Fruit fly (Drosophila melanogaster) whole organism, prepupa: Measurements from ENCODE around the gene Eig71Ec.

Source experiments
- CG11762 ChIP-seq: fragments of 200-800 bp; sonication (Bioruptor generic); optimal IDR thresholded peaks from 3 replicates; lab custom pipeline; 2016; ENCODE audit warnings: missing biosample characterization, missing genetic modification characterization; ENCODE audit not compliant: insufficient read depth
- CG16779 ChIP-seq: fragments of 200-800 bp; sonication (Bioruptor generic); optimal IDR thresholded peaks from 3 replicates; lab custom pipeline; 2017; ENCODE audit warnings: missing biosample characterization, mild to moderate bottlenecking, missing genetic modification characterization
- CG31627 ChIP-seq: fragments of 200-800 bp; sonication (Bioruptor generic); optimal IDR thresholded peaks from 3 replicates; lab custom pipeline; 2016; ENCODE audit warnings: missing biosample characterization, missing genetic modification characterization
- CG4318 ChIP-seq: fragments of 200-800 bp; sonication (Bioruptor generic); optimal IDR thresholded peaks from 3 replicates; lab custom pipeline; 2017; ENCODE audit warnings: missing biosample characterization, mild to moderate bottlenecking, missing genetic modification characterization
- CG9139 ChIP-seq: fragments of 200-800 bp; sonication (Bioruptor generic); optimal IDR thresholded peaks from 3 replicates; lab custom pipeline; 2017; ENCODE audit warnings: missing biosample characterization, mild to moderate bottlenecking, missing genetic modification characterization
- Eip75B ChIP-seq: fragments of 200-800 bp; sonication (Bioruptor generic); optimal IDR thresholded peaks from 3 replicates; lab custom pipeline; 2016; ENCODE audit warnings: missing biosample characterization, missing genetic modification characterization
- Ets21C ChIP-seq: fragments of 200-800 bp; sonication (Bioruptor generic); optimal IDR thresholded peaks from 3 replicates; lab custom pipeline; 2016; ENCODE audit warnings: missing biosample characterization, missing genetic modification characterization
- Hr4 ChIP-seq: fragments of 200-800 bp; sonication (Bioruptor generic); optimal IDR thresholded peaks from 3 replicates; lab custom pipeline; 2016; ENCODE audit warnings: missing biosample characterization, missing genetic modification characterization
- Lpt ChIP-seq: fragments of 200-800 bp; sonication (Bioruptor generic); optimal IDR thresholded peaks from 3 replicates; lab custom pipeline; 2016; ENCODE audit warnings: missing biosample characterization, missing genetic modification characterization
- Met ChIP-seq: fragments of 200-800 bp; sonication (Bioruptor generic); optimal IDR thresholded peaks from 3 replicates; lab custom pipeline; 2016; ENCODE audit warnings: missing biosample characterization, missing genetic modification characterization
- eg ChIP-seq: fragments of 200-800 bp; sonication (Bioruptor generic); IDR thresholded peaks from 3 replicates; pipeline ENCODE4 v1.3.6; 2022; ENCODE audit warnings: missing biosample characterization, missing genetic modification characterization
- net ChIP-seq: fragments of 200-800 bp; sonication (Bioruptor generic); optimal IDR thresholded peaks from 3 replicates; lab custom pipeline; 2016; ENCODE audit warnings: missing biosample characterization, missing genetic modification characterization

DNA sequence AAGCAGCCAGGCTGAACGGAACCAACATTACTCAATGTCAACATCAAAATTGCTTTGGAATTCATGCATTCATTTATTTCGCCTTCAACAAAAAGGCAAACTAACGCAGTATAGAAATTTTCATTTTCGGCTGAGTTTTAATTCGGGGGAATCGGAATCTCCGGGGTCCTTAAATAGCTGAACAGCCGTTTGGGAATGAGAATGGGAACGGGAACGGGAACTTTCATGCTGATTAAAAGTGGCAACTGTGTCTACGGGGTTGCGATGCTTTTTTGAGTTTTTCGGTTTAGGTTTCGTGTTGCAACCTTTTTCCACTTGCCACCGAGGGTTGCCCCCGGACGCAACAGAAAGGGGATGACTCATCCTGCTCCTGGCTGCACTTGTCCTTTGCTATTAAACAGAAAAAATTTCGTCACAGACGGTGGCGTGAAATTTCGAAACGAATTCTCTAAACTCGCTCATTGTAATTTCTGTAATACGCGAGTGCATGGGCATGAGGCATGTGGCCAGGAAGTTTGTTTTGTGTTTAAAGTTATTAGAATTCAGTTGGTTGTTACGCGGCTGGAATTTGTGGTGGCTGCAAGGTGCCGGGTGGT lies 12.2 kb upstream of the Eig71Ec start:
- no peak for TF ChIP-seq CG9139 (GFP tag; lab: Kevin White, UChicago)
- TF ChIP-seq Hr4 (GFP tag; lab: Kevin White, UChicago), result no peak
- TF ChIP-seq Lpt (GFP tag; lab: Kevin White, UChicago), result no peak
- TF ChIP-seq Met, result no peak
- TF ChIP-seq CG16779, result no peak
- TF ChIP-seq Ets21C (GFP tag; lab: Kevin White, UChicago), result no peak
- TF ChIP-seq net (GFP tag; lab: Kevin White, UChicago), result no peak
- no peak for TF ChIP-seq eg (GFP tag; lab: Robert Waterston, UW)
- no peak for TF ChIP-seq Eip75B (GFP tag; lab: Kevin White, UChicago)
- no peak for TF ChIP-seq CG11762
- TF ChIP-seq CG4318 (GFP tag; lab: Kevin White, UChicago), result no peak
- no peak for TF ChIP-seq CG31627 (GFP tag; lab: Kevin White, UChicago)
